Worm (Caenorhabditis elegans) whole organism, midembryonic: ENCODE results near the gene cox-10.

Experiments
- klf-2 ChIP-seq: fragments of 200-800 bp; sonication (Bioruptor generic); conservative IDR thresholded peaks from 2 replicates; pipeline ENCODE4 v1.3.6; 2022; ENCODE audit warnings: missing genetic modification reagents, missing genetic modification characterization, missing compliant biosample characterization
- tab-1 ChIP-seq: fragments of 200-800 bp; sonication (Bioruptor generic); IDR thresholded peaks from 2 replicates; pipeline ENCODE4 v1.3.6; 2022; ENCODE audit warnings: missing genetic modification characterization, missing compliant biosample characterization

DNA sequence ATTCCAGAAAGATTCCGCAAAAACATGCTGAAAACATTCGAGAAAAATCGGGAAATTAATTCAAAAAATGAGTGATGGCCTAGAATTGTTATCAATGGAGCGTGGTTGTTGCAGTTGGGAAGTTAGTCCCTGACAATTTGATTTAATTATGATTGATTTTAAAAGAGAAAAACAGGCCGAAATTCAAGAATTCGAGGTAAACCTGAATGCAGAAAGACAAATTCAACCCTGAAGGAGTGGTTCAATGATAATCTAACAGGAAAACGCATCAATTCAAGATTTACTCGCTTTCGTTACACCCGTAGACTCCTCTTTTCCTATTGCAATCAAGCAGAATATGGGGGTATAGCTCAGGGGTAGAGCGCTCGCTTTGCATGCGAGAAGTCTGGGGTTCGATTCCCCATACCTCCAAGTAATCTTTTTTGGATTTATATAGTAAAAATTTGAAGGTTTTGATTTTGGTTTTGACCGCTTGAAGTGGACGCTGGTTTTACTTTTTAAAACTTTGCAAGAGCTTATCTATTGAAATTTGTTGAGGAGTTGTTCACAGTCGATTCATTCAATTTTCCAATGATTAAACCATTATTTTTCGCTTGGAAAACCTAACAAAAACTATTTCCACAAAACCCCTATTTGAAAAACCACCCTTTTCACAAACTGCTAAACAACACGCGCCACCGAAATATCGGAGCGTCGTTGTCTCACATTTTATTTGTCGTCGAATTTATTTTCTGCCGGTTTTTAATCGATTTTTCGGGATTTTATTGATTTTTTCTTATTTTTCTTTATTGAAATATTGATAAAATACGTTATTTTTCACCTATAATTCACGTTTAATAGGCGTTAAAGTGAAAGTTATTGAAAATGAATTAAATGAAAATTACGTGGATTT, 1.5 kb upstream of the cox-10 start:
- TF ChIP-seq tab-1 (peak; percentile 74), klf-2 (GFP tag; lab: Robert Waterston, UW) (0 out of 2 replicates have a peak, but pooled peaks have one; percentile 55)
